Fruit fly (Drosophila melanogaster) whole organism: Measurements from ENCODE around the gene dpr20.

Experiments
- CG8478 ChIP-seq: fragments of >200 bp; optimal IDR thresholded peaks from 2 replicates; lab custom pipeline; 2018; ENCODE audit warnings: inconsistent platforms
- Dll ChIP-seq: fragments of >200 bp; optimal IDR thresholded peaks from 2 replicates; lab custom pipeline; 2017
- EcR ChIP-seq, 2 experiments: fragments of >200 bp; optimal IDR thresholded peaks; 2 replicates each; lab custom pipeline; 2017; ENCODE audit warnings: missing biosample characterization in 2 of 2, missing genetic modification characterization in 2 of 2, missing genetic modification reagents in 2 of 2
- pan ChIP-seq: fragments of >200 bp; optimal IDR thresholded peaks from 2 replicates; lab custom pipeline; 2017

DNA sequence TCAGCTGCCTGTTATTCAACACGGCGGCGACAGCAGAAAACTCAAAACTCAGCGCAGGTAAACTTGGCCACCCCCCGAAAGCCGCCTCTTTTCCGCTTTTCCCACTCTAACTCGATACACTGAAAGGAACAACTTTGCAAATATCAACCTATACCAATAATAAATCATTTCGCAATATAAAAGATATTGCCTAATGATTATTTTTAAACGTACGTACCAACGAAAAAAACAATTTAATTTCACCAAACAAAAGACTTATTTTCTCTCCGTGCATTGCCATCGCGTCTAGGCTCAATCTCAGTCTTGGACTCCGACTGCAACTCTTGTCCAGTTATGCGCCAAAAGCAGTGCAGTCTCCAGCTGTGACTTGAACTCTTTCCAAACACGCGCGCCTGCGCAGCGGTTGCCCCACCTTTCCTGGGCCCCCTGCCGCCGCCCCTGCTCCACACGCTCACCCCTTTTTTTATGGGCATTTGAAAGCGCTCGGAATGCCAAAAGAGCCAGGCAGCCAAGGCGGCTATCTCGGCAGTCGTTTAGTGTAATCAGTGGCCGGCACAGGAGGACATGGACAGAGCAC, 51.3 kb downstream of the dpr20 start:
- TF ChIP-seq CG8478 (lab: Kevin White, UChicago) (no peak), Dll (lab: Kevin White, UChicago) (no peak), pan (lab: Kevin White, UChicago) (no peak), EcR (GFP tag; optimal IDR thresholded peaks at IDR 0.05; lab: Kevin White, UChicago) (no peak)
